Worm (Caenorhabditis elegans) whole organism, L2 larva: ENCODE measurements around the gene dpy-20.

Experiments
- ama-1 ChIP-seq: fragments of 150-350 bp; optimal IDR thresholded peaks from 2 replicates; lab custom pipeline; 2018; ENCODE audit warnings: inconsistent platforms
- egl-27 ChIP-seq: sonication (generic microtip); optimal IDR thresholded peaks from 3 replicates; lab custom pipeline; 2017; ENCODE audit warnings: missing biosample characterization, missing genetic modification reagents, missing genetic modification characterization
- gmeb-1 ChIP-seq: fragments of 150-350 bp; optimal IDR thresholded peaks from 2 replicates; lab custom pipeline; 2014; ENCODE audit warnings: missing biosample characterization, missing genetic modification characterization
- mab-5 ChIP-seq: fragments of 150-350 bp; optimal IDR thresholded peaks from 2 replicates; lab custom pipeline; 2014; ENCODE audit warnings: missing biosample characterization, missing genetic modification characterization
- nhr-237 ChIP-seq: fragments of 150-350 bp; optimal IDR thresholded peaks from 2 replicates; lab custom pipeline; 2014; ENCODE audit warnings: missing biosample characterization, missing genetic modification characterization
- nhr-77 ChIP-seq: fragments of 150-350 bp; optimal IDR thresholded peaks from 2 replicates; lab custom pipeline; 2014; ENCODE audit warnings: missing biosample characterization, missing genetic modification characterization
- skn-1 ChIP-seq: sonication (generic microtip); optimal IDR thresholded peaks from 2 replicates; lab custom pipeline; 2017; ENCODE audit warnings: missing biosample characterization, missing genetic modification characterization

ce11 chrIV:11738092-11738617 is 37.5 kb upstream of the dpy-20 start, which contains the start of gene K01A6.7:
- TF ChIP-seq skn-1 (tag; lab: Kevin White, UChicago) (no peak), nhr-237 (no peak), nhr-77 (tag; lab: Kevin White, UChicago) (no peak), mab-5 (tag; lab: Kevin White, UChicago) (no peak), ama-1 (lab: Kevin White, UChicago) (no peak), egl-27 (tag; lab: Kevin White, UChicago) (no peak), gmeb-1 (no peak)
